Worm (Caenorhabditis elegans) whole organism, mixed stage, embryonic: ENCODE measurements around the gene pms-2.

Experiments used
- M03D4.4 ChIP-seq: sonication (generic microtip); optimal IDR thresholded peaks from 2 replicates; lab custom pipeline; 2017; ENCODE audit warnings: mild to moderate bottlenecking, missing genetic modification characterization, missing compliant biosample characterization
- bed-3 ChIP-seq: fragments of 200-800 bp; sonication (Bioruptor generic); optimal IDR thresholded peaks from 3 replicates; lab custom pipeline; 2018; ENCODE audit warnings: mild to moderate bottlenecking, missing genetic modification characterization, moderate library complexity, missing compliant biosample characterization
- blmp-1 ChIP-seq: fragments of 150-350 bp; optimal IDR thresholded peaks from 2 replicates; lab custom pipeline; 2014; ENCODE audit warnings: missing biosample characterization, missing genetic modification characterization
- ceh-39 ChIP-seq: fragments of 150-350 bp; optimal IDR thresholded peaks from 2 replicates; lab custom pipeline; 2014; ENCODE audit warnings: missing biosample characterization, missing genetic modification characterization
- ceh-43 ChIP-seq: fragments of 200-800 bp; sonication (Bioruptor generic); optimal IDR thresholded peaks from 2 replicates; lab custom pipeline; 2018; ENCODE audit warnings: mild to moderate bottlenecking, missing genetic modification characterization, moderate library complexity, missing compliant biosample characterization
- ceh-83 ChIP-seq: fragments of 200-800 bp; sonication (Bioruptor generic); optimal IDR thresholded peaks from 2 replicates; lab custom pipeline; 2018; ENCODE audit warnings: mild to moderate bottlenecking, missing genetic modification characterization, missing compliant biosample characterization
- ces-1 ChIP-seq: fragments of 150-350 bp; optimal IDR thresholded peaks from 2 replicates; lab custom pipeline; 2014; ENCODE audit warnings: missing biosample characterization, missing genetic modification reagents, missing genetic modification characterization
- cnd-1 ChIP-seq: fragments of 200-800 bp; sonication (Bioruptor generic); optimal IDR thresholded peaks from 2 replicates; lab custom pipeline; 2018; ENCODE audit warnings: mild to moderate bottlenecking, missing genetic modification characterization, missing compliant biosample characterization
- drap-1 ChIP-seq: fragments of 200-800 bp; sonication (Bioruptor generic); optimal IDR thresholded peaks from 3 replicates; lab custom pipeline; 2018; ENCODE audit warnings: mild to moderate bottlenecking, missing genetic modification characterization, missing compliant biosample characterization
- elt-1 ChIP-seq: sonication (generic microtip); optimal IDR thresholded peaks from 2 replicates; lab custom pipeline; 2017; ENCODE audit warnings: missing genetic modification characterization, mild to moderate bottlenecking, missing compliant biosample characterization, antibody characterized with exemption, moderate library complexity, borderline replicate concordance; ENCODE audit not compliant: insufficient read depth
- flh-1 ChIP-seq: fragments of 200-800 bp; sonication (Bioruptor generic); optimal IDR thresholded peaks from 2 replicates; lab custom pipeline; 2018; ENCODE audit warnings: mild to moderate bottlenecking, missing genetic modification characterization, moderate library complexity, missing compliant biosample characterization
- ham-2 ChIP-seq: fragments of 200-800 bp; sonication (Bioruptor generic); optimal IDR thresholded peaks from 2 replicates; lab custom pipeline; 2018; ENCODE audit warnings: mild to moderate bottlenecking, missing genetic modification characterization, missing compliant biosample characterization
- hlh-1 ChIP-seq: fragments of 150-350 bp; optimal IDR thresholded peaks from 2 replicates; lab custom pipeline; 2014; ENCODE audit warnings: missing biosample characterization, missing genetic modification reagents, missing genetic modification characterization
- lin-13 ChIP-seq: fragments of 150-350 bp; optimal IDR thresholded peaks from 2 replicates; lab custom pipeline; 2014; ENCODE audit warnings: missing biosample characterization, missing genetic modification characterization
- lin-32 ChIP-seq: fragments of 200-800 bp; sonication (Bioruptor generic); optimal IDR thresholded peaks from 2 replicates; lab custom pipeline; 2018; ENCODE audit warnings: mild to moderate bottlenecking, missing genetic modification characterization, missing compliant biosample characterization
- mab-5 ChIP-seq: fragments of 150-350 bp; optimal IDR thresholded peaks from 2 replicates; lab custom pipeline; 2014; ENCODE audit warnings: missing biosample characterization, missing genetic modification characterization
- mls-2 ChIP-seq: sonication (generic microtip); optimal IDR thresholded peaks from 2 replicates; lab custom pipeline; 2016; ENCODE audit warnings: mild to moderate bottlenecking, missing genetic modification characterization, moderate library complexity, missing compliant biosample characterization
- nhr-12 ChIP-seq: fragments of 150-350 bp; optimal IDR thresholded peaks from 2 replicates; lab custom pipeline; 2014; ENCODE audit warnings: missing biosample characterization, missing genetic modification characterization
- nhr-2 ChIP-seq: fragments of 150-350 bp; optimal IDR thresholded peaks from 2 replicates; lab custom pipeline; 2014; ENCODE audit warnings: missing biosample characterization, missing genetic modification characterization
- nhr-28 ChIP-seq: fragments of 150-350 bp; optimal IDR thresholded peaks from 2 replicates; lab custom pipeline; 2014; ENCODE audit warnings: missing biosample characterization, missing genetic modification characterization
- pha-4 ChIP-seq: fragments of 150-350 bp; optimal IDR thresholded peaks from 2 replicates; lab custom pipeline; 2018; ENCODE audit warnings: missing biosample characterization, missing genetic modification reagents, missing genetic modification characterization
- sem-2 ChIP-seq: fragments of 200-800 bp; sonication (Bioruptor generic); optimal IDR thresholded peaks from 2 replicates; lab custom pipeline; 2018; ENCODE audit warnings: mild to moderate bottlenecking, missing genetic modification characterization, missing compliant biosample characterization
- snpc-4 ChIP-seq: fragments of 150-350 bp; optimal IDR thresholded peaks from 2 replicates; lab custom pipeline; 2014; ENCODE audit warnings: missing biosample characterization, missing genetic modification characterization
- sptf-1 ChIP-seq: sonication (generic microtip); optimal IDR thresholded peaks from 2 replicates; lab custom pipeline; 2017; ENCODE audit warnings: mild to moderate bottlenecking, missing genetic modification characterization, moderate library complexity, missing compliant biosample characterization
- tbx-8 ChIP-seq: fragments of 200-800 bp; sonication (Bioruptor generic); optimal IDR thresholded peaks from 2 replicates; lab custom pipeline; 2018; ENCODE audit warnings: mild to moderate bottlenecking, missing genetic modification characterization, moderate library complexity, missing compliant biosample characterization
- unc-120 ChIP-seq: sonication (generic microtip); optimal IDR thresholded peaks from 2 replicates; lab custom pipeline; 2017; ENCODE audit warnings: missing genetic modification characterization, missing compliant biosample characterization; ENCODE audit not compliant: poor library complexity, severe bottlenecking
- unc-62 ChIP-seq: fragments of 150-350 bp; optimal IDR thresholded peaks from 2 replicates; lab custom pipeline; 2014; ENCODE audit warnings: missing biosample characterization, missing genetic modification reagents, missing genetic modification characterization
- zip-8 ChIP-seq: fragments of 150-350 bp; optimal IDR thresholded peaks from 2 replicates; lab custom pipeline; 2014; ENCODE audit warnings: missing biosample characterization, missing genetic modification characterization

The pms-2 gene

ce11 chrV:11541284-11541683 lies 29.1 kb downstream of the pms-2 start:
- no peak for TF ChIP-seq cnd-1 (tag; lab: Kevin White, UChicago)
- peak; percentile 31 for TF ChIP-seq unc-120 (tag; lab: Kevin White, UChicago)

ce11 chrV:11539502-11539901 lies 30.9 kb downstream of the pms-2 start:
- TF ChIP-seq sptf-1 (tag; lab: Kevin White, UChicago): no peak
- no peak for TF ChIP-seq mab-5 (tag; lab: Kevin White, UChicago)
- TF ChIP-seq lin-32: no peak
- TF ChIP-seq snpc-4: no peak
- TF ChIP-seq elt-1 (tag; lab: Kevin White, UChicago): no peak
- no peak for TF ChIP-seq pha-4 (tag; lab: Kevin White, UChicago)
- TF ChIP-seq sem-2 (GFP tag; lab: Kevin White, UChicago): no peak
- no peak for TF ChIP-seq tbx-8 (GFP tag; lab: Kevin White, UChicago)
- no peak for TF ChIP-seq nhr-28 (tag; lab: Kevin White, UChicago)
- no peak for TF ChIP-seq cnd-1 (tag; lab: Kevin White, UChicago)
- TF ChIP-seq M03D4.4 (tag; lab: Kevin White, UChicago): no peak
- no peak for TF ChIP-seq zip-8
- no peak for TF ChIP-seq ceh-43 (GFP tag; lab: Kevin White, UChicago)
- TF ChIP-seq unc-62 (GFP tag; lab: Kevin White, UChicago): no peak

ce11 chrV:11536667-11537066 lies 33.7 kb downstream of the pms-2 start:
- TF ChIP-seq ces-1 (GFP tag; lab: Kevin White, UChicago) (peak; percentile 5), hlh-1 (no peak)

- TF ChIP-seq snpc-4 (no peak), unc-120 (tag; lab: Kevin White, UChicago) (peak; percentile 78), nhr-12 (tag; lab: Kevin White, UChicago) (no peak), blmp-1 (tag; lab: Kevin White, UChicago) (no peak), ceh-39 (tag; lab: Kevin White, UChicago) (no peak), ceh-43 (GFP tag; lab: Kevin White, UChicago) (no peak), ces-1 (GFP tag; lab: Kevin White, UChicago) (no peak), hlh-1 (peak; percentile 80), flh-1 (GFP tag; lab: Kevin White, UChicago) (no peak)
- TF ChIP-seq, all 35 proteins: peak for 2
Measured at ce11 chrV:11535504-11536062, 34.8 kb downstream of the pms-2 start.

- TF ChIP-seq ces-1 (GFP tag; lab: Kevin White, UChicago) (no peak), nhr-12 (tag; lab: Kevin White, UChicago) (no peak), unc-62 (GFP tag; lab: Kevin White, UChicago) (no peak), unc-120 (tag; lab: Kevin White, UChicago) (peak; percentile 11), lin-32 (no peak), ham-2 (GFP tag; lab: Kevin White, UChicago) (no peak), nhr-2 (tag; lab: Kevin White, UChicago) (no peak), bed-3 (GFP tag; lab: Kevin White, UChicago) (no peak), ceh-39 (tag; lab: Kevin White, UChicago) (no peak), M03D4.4 (tag; lab: Kevin White, UChicago) (no peak), nhr-28 (tag; lab: Kevin White, UChicago) (no peak), snpc-4 (no peak), blmp-1 (tag; lab: Kevin White, UChicago) (peak; percentile 41), elt-1 (tag; lab: Kevin White, UChicago) (no peak), mls-2 (tag; lab: Kevin White, UChicago) (no peak), tbx-8 (GFP tag; lab: Kevin White, UChicago) (no peak), sptf-1 (tag; lab: Kevin White, UChicago) (no peak), sem-2 (GFP tag; lab: Kevin White, UChicago) (no peak), ceh-83 (GFP tag; lab: Kevin White, UChicago) (no peak), drap-1 (GFP tag; lab: Kevin White, UChicago) (no peak), hlh-1 (peak; percentile 97), lin-13 (tag; lab: Kevin White, UChicago) (no peak)
Measured at ce11 chrV:11534495-11535189, 35.8 kb downstream of the pms-2 start.
